Worm (Caenorhabditis elegans): ENCODE results near the gene srsx-19.

Gene srsx-19

ce11 chrV:13936052-13936451 lies 48.6 kb downstream of the srsx-19 start:
- no peak for TF ChIP-seq mdl-1 (tag; optimal IDR thresholded peaks at IDR 0.05)
- peak; percentile 16 for TF ChIP-seq nhr-25 (tag; optimal IDR thresholded peaks at IDR 0.05)
- peak; percentile 49 for TF ChIP-seq nhr-43 (tag; optimal IDR thresholded peaks at IDR 0.05; ENCODE audit: poor library complexity, severe bottlenecking)
- TF ChIP-seq nhr-23 (tag; optimal IDR thresholded peaks at IDR 0.05), result peak; percentile 29
- TF ChIP-seq elt-3 (tag; optimal IDR thresholded peaks at IDR 0.05), result peak in 1 of 3 experiments; percentile 27

- no peak for TF ChIP-seq nhr-43 (tag; optimal IDR thresholded peaks at IDR 0.05; ENCODE audit: poor library complexity, severe bottlenecking)
- TF ChIP-seq nhr-11 (tag; optimal IDR thresholded peaks at IDR 0.05), result peak; percentile 62
These were observed 49.4 kb downstream of the srsx-19 start, which contains the start of gene srw-145 for ce11 chrV:13936850-13937249. Gene srw-145, plus strand, starts transcription at chrV:13937150.

Measured in whole organism, L3 larva.